Fruit fly (Drosophila melanogaster) whole organism, wandering third instar larva: ENCODE measurements around the gene ZnT77C.

Experiments
- Abd-B ChIP-seq: fragments of >200 bp; optimal IDR thresholded peaks from 2 replicates; lab custom pipeline; 2017; ENCODE audit warnings: missing biosample characterization, missing genetic modification characterization
- CG32264 ChIP-seq: fragments of 200-800 bp; sonication (Bioruptor generic); optimal IDR thresholded peaks from 2 replicates; lab custom pipeline; 2016; ENCODE audit warnings: missing biosample characterization, missing genetic modification characterization
- CrebA ChIP-seq: fragments of 200-800 bp; sonication (Bioruptor generic); optimal IDR thresholded peaks from 2 replicates; lab custom pipeline; 2016; ENCODE audit warnings: missing biosample characterization, mild to moderate bottlenecking, missing genetic modification characterization, borderline replicate concordance
- GATAd ChIP-seq: sonication (Bioruptor generic); optimal IDR thresholded peaks from 2 replicates; lab custom pipeline; 2016; ENCODE audit warnings: missing biosample characterization, missing genetic modification characterization
- HLH106 ChIP-seq: fragments of 200-800 bp; optimal IDR thresholded peaks from 3 replicates; lab custom pipeline; 2019; ENCODE audit warnings: missing biosample characterization, mild to moderate bottlenecking, missing genetic modification characterization, moderate library complexity
- Hnf4 ChIP-seq: fragments of 200-800 bp; sonication (Bioruptor generic); optimal IDR thresholded peaks from 2 replicates; lab custom pipeline; 2016; ENCODE audit warnings: missing biosample characterization, mild to moderate bottlenecking, missing genetic modification characterization
- Hr78 ChIP-seq: fragments of >200 bp; optimal IDR thresholded peaks from 2 replicates; lab custom pipeline; 2017; ENCODE audit warnings: missing biosample characterization, missing genetic modification characterization
- Hr83 ChIP-seq: fragments of 200-300 bp; sonication (Bioruptor generic); optimal IDR thresholded peaks from 2 replicates; lab custom pipeline; 2016; ENCODE audit warnings: missing biosample characterization, mild to moderate bottlenecking, missing genetic modification characterization, moderate library complexity; ENCODE audit not compliant: poor library complexity, severe bottlenecking
- Mio ChIP-seq: sonication (Bioruptor generic); optimal IDR thresholded peaks from 2 replicates; lab custom pipeline; 2016; ENCODE audit warnings: missing biosample characterization, missing genetic modification characterization
- Myc ChIP-seq: fragments of >200 bp; optimal IDR thresholded peaks from 2 replicates; lab custom pipeline; 2017
- N ChIP-seq: fragments of >200 bp; optimal IDR thresholded peaks from 2 replicates; lab custom pipeline; 2018; ENCODE audit warnings: missing biosample characterization, missing external identifiers, missing genetic modification characterization
- OdsH ChIP-seq: fragments of 200-800 bp; sonication (Bioruptor generic); optimal IDR thresholded peaks from 2 replicates; lab custom pipeline; 2016; ENCODE audit warnings: missing biosample characterization, mild to moderate bottlenecking, missing genetic modification characterization
- Rel ChIP-seq, 2 experiments: fragments of 200-800 bp; sonication (Bioruptor generic) in 1 of 2; optimal IDR thresholded peaks; 2 replicates in 1 of 2; 3 replicates in 1 of 2; lab custom pipeline; 2016 to 2019; ENCODE audit warnings: mild to moderate bottlenecking in 2 of 2, missing biosample characterization in 2 of 2, missing genetic modification characterization in 2 of 2, moderate library complexity in 1 of 2
- Sp1 ChIP-seq: fragments of 200-800 bp; sonication (Bioruptor generic); optimal IDR thresholded peaks from 3 replicates; lab custom pipeline; 2019; ENCODE audit warnings: missing biosample characterization, mild to moderate bottlenecking, missing genetic modification characterization, moderate library complexity
- Vsx2 ChIP-seq: fragments of 200-300, 225-300 bp; sonication (Bioruptor generic); optimal IDR thresholded peaks from 2 replicates; lab custom pipeline; 2018; ENCODE audit warnings: missing biosample characterization, missing genetic modification characterization; ENCODE audit not compliant: partially characterized antibody
- br ChIP-seq: fragments of 200-800 bp; sonication (Bioruptor generic); optimal IDR thresholded peaks from 2 replicates; lab custom pipeline; 2016; ENCODE audit warnings: missing biosample characterization, missing genetic modification characterization
- brk ChIP-seq: fragments of 200-800 bp; sonication (Bioruptor generic); optimal IDR thresholded peaks from 2 replicates; lab custom pipeline; 2016; ENCODE audit warnings: missing biosample characterization, mild to moderate bottlenecking, missing genetic modification characterization
- dl ChIP-seq, 2 experiments: fragments of 175-275, 200-275 bp in 1 of 2; fragments of 200-275 bp in 1 of 2; sonication (Bioruptor generic); optimal IDR thresholded peaks; lab custom pipeline; 2018; ENCODE audit warnings: mild to moderate bottlenecking in 2 of 2, missing biosample characterization in 2 of 2, missing genetic modification characterization in 2 of 2, moderate library complexity in 2 of 2; ENCODE audit not compliant: partially characterized antibody in 2 of 2, insufficient read depth in 1 of 2
- dmrt93B ChIP-seq: fragments of 200-800 bp; sonication (Bioruptor generic); optimal IDR thresholded peaks from 2 replicates; lab custom pipeline; 2018; ENCODE audit warnings: missing biosample characterization, mild to moderate bottlenecking, missing genetic modification characterization
- ey ChIP-seq: fragments of 200-800 bp; sonication (Bioruptor generic); optimal IDR thresholded peaks from 2 replicates; lab custom pipeline; 2016; ENCODE audit warnings: missing biosample characterization, missing genetic modification characterization
- foxo ChIP-seq, 2 experiments: fragments of 200-800 bp; sonication (Bioruptor generic); optimal IDR thresholded peaks; 2 replicates in 1 of 2; 3 replicates in 1 of 2; lab custom pipeline; 2016 to 2017; ENCODE audit warnings: missing biosample characterization in 2 of 2, missing genetic modification characterization in 2 of 2
- fru ChIP-seq: fragments of 200-800 bp; sonication (Bioruptor generic); optimal IDR thresholded peaks from 3 replicates; lab custom pipeline; 2016; ENCODE audit warnings: missing biosample characterization, mild to moderate bottlenecking, missing genetic modification characterization
- h ChIP-seq: fragments of 200-800 bp; sonication (Bioruptor generic); optimal IDR thresholded peaks from 3 replicates; lab custom pipeline; 2016; ENCODE audit warnings: missing biosample characterization, mild to moderate bottlenecking, missing genetic modification characterization
- jim ChIP-seq: fragments of 175-275, 200-325 bp; sonication (Bioruptor generic); optimal IDR thresholded peaks from 2 replicates; lab custom pipeline; 2016; ENCODE audit warnings: missing biosample characterization, mild to moderate bottlenecking, missing genetic modification characterization
- lola ChIP-seq: fragments of >200 bp; optimal IDR thresholded peaks from 2 replicates; lab custom pipeline; 2017; ENCODE audit warnings: missing biosample characterization, missing genetic modification characterization
- pan ChIP-seq: fragments of >200 bp; optimal IDR thresholded peaks from 2 replicates; lab custom pipeline; 2017
- psq ChIP-seq: fragments of 200-800 bp; sonication (Bioruptor generic); optimal IDR thresholded peaks from 3 replicates; lab custom pipeline; 2017; ENCODE audit warnings: missing biosample characterization, mild to moderate bottlenecking, missing genetic modification characterization, moderate library complexity
- rgr ChIP-seq: fragments of 200-800 bp; sonication (Bioruptor generic); optimal IDR thresholded peaks from 3 replicates; lab custom pipeline; 2016; ENCODE audit warnings: missing biosample characterization, mild to moderate bottlenecking, missing genetic modification characterization
- sage ChIP-seq: fragments of 200-800 bp; sonication (Bioruptor generic); optimal IDR thresholded peaks from 2 replicates; lab custom pipeline; 2016; ENCODE audit warnings: missing biosample characterization, mild to moderate bottlenecking, missing genetic modification characterization
- sv ChIP-seq: fragments of 200-800 bp; sonication (Bioruptor generic); optimal IDR thresholded peaks from 3 replicates; lab custom pipeline; 2016; ENCODE audit warnings: missing biosample characterization, missing genetic modification characterization
- tai ChIP-seq: sonication (Bioruptor generic); optimal IDR thresholded peaks from 2 replicates; lab custom pipeline; 2016; ENCODE audit warnings: missing biosample characterization, missing genetic modification characterization
- usp ChIP-seq: fragments of >200 bp; optimal IDR thresholded peaks from 2 replicates; lab custom pipeline; 2017; ENCODE audit warnings: missing biosample characterization, missing genetic modification characterization
- woc ChIP-seq: sonication (Bioruptor generic); optimal IDR thresholded peaks from 2 replicates; lab custom pipeline; 2016; ENCODE audit warnings: missing biosample characterization, mild to moderate bottlenecking, missing genetic modification characterization

ZnT77C gene

dm6 chr3L:20525743-20526142 lies 31.0 kb upstream of the ZnT77C start:
- TF ChIP-seq OdsH (GFP tag; lab: Kevin White, UChicago) (no peak), br (GFP tag; lab: Kevin White, UChicago) (no peak), psq (GFP tag; lab: Kevin White, UChicago) (no peak), Hnf4 (no peak), sage (GFP tag; lab: Kevin White, UChicago) (no peak), CrebA (GFP tag; lab: Kevin White, UChicago) (no peak), ey (GFP tag; lab: Kevin White, UChicago) (no peak), CG32264 (no peak), rgr (no peak), Sp1 (GFP tag; lab: Kevin White, UChicago) (no peak), Vsx2 (GFP tag; lab: Kevin White, UChicago) (no peak), Rel (GFP tag; optimal IDR thresholded peaks at IDR 0.05; lab: Kevin White, UChicago) (no peak), Rel (tag; optimal IDR thresholded peaks at IDR 0.05; lab: Kevin White, UChicago) (no peak), pan (lab: Kevin White, UChicago) (no peak), lola (GFP tag; lab: Kevin White, UChicago) (no peak), brk (GFP tag; lab: Kevin White, UChicago) (no peak), Hr83 (GFP tag; lab: Kevin White, UChicago) (no peak)

- TF ChIP-seq fru (GFP tag; lab: Kevin White, UChicago), result no peak
Observed at dm6 chr3L:20524409-20525010, 29.8 kb upstream of the ZnT77C start.

- TF ChIP-seq Hnf4, result peak; percentile 1
- no peak for TF ChIP-seq CG32264
- TF ChIP-seq sage (GFP tag; lab: Kevin White, UChicago), result no peak
- no peak for TF ChIP-seq usp (GFP tag; lab: Kevin White, UChicago)
- TF ChIP-seq jim (GFP tag; lab: Kevin White, UChicago), result no peak
- peak; percentile 40 for TF ChIP-seq psq (GFP tag; lab: Kevin White, UChicago)
- TF ChIP-seq ey (GFP tag; lab: Kevin White, UChicago), result peak; percentile 14
- peak in 1 of 2 experiments; percentile 21 for TF ChIP-seq foxo (GFP tag; optimal IDR thresholded peaks at IDR 0.05; lab: Kevin White, UChicago)
- TF ChIP-seq CrebA (GFP tag; lab: Kevin White, UChicago), result no peak
- TF ChIP-seq br (GFP tag; lab: Kevin White, UChicago), result no peak
- no peak for TF ChIP-seq Mio (GFP tag; lab: Kevin White, UChicago)
- TF ChIP-seq h (GFP tag; lab: Kevin White, UChicago), result peak; percentile 39
- no peak for TF ChIP-seq Abd-B (GFP tag; lab: Kevin White, UChicago)
- TF ChIP-seq tai, result no peak
- TF ChIP-seq Hr83 (GFP tag; lab: Kevin White, UChicago), result no peak
- peak; percentile 26 for TF ChIP-seq rgr
- TF ChIP-seq dmrt93B, result no peak
- no peak for TF ChIP-seq N (GFP tag; lab: Kevin White, UChicago)
- peak; percentile 7 for TF ChIP-seq HLH106 (tag; lab: Kevin White, UChicago)
- TF ChIP-seq Sp1 (GFP tag; lab: Kevin White, UChicago), result peak; percentile 31
- TF ChIP-seq Myc (lab: Kevin White, UChicago), result peak; percentile 75
- peak; percentile 53 for TF ChIP-seq woc (GFP tag; lab: Kevin White, UChicago)
- no peak for TF ChIP-seq dl (GFP tag; optimal IDR thresholded peaks at IDR 0.05; lab: Kevin White, UChicago; ENCODE audit: insufficient read depth in 1 of 2, partially characterized antibody in 2 of 2)
- no peak for TF ChIP-seq pan (lab: Kevin White, UChicago)
- no peak for TF ChIP-seq Rel (GFP tag; optimal IDR thresholded peaks at IDR 0.05; lab: Kevin White, UChicago)
- peak; percentile 72 for TF ChIP-seq Rel (tag; optimal IDR thresholded peaks at IDR 0.05; lab: Kevin White, UChicago)
- TF ChIP-seq brk (GFP tag; lab: Kevin White, UChicago), result peak; percentile 28
Observed at dm6 chr3L:20520687-20521169, 26.0 kb upstream of the ZnT77C start, which contains the start of the genes mTerf3 and CG5104. Gene mTerf3, minus strand, starts transcription at chr3L:20520772. Gene CG5104, plus strand, starts transcription at chr3L:20521009.

DNA sequence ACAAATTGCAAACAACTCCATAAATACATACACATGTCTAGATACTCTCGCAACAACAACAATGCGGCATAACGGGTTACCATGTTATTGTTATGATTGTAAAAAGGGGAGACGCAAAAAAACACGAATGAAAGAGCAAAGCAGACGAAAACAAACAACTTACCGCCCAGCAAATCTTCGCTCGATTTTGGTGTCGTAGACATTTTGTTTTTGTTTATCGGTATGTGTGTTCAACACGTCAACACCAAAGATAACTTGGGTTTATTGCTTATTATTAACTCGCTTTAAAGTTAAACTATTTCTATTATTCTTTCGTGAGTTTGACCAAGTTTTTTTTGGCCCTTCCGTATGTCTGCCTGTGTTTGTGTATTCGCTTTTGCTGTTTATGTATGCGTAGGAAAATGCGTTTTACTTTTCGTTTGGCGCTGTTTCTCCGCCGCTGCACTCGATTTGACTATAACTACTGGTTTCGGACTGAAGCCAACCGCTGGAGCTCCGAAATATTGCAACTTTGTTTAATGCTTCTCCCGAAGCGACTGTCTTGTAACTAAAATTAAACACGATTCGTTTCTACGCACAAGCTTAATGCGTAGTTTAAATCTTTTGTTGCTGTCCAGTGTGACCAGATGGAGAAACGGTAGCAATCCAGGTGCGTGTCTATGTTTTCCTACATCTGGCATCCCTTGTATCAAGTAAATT lies 24.2 kb upstream of the ZnT77C start, which contains the start of gene BNIP3:
Gene BNIP3, minus strand, starts transcription at position 589 of the 699 bp plus-strand sequence.
- TF ChIP-seq Mio (GFP tag; lab: Kevin White, UChicago) (no peak), Hr78 (no peak), Hnf4 (no peak), dl (GFP tag; optimal IDR thresholded peaks at IDR 0.05; lab: Kevin White, UChicago; ENCODE audit: insufficient read depth in 1 of 2, partially characterized antibody in 2 of 2) (peak in 1 of 2 experiments; percentile 21), Sp1 (GFP tag; lab: Kevin White, UChicago) (peak; percentile 32), fru (GFP tag; lab: Kevin White, UChicago) (peak; percentile 7), Hr83 (GFP tag; lab: Kevin White, UChicago) (peak; percentile 46), sage (GFP tag; lab: Kevin White, UChicago) (no peak), OdsH (GFP tag; lab: Kevin White, UChicago) (no peak), jim (GFP tag; lab: Kevin White, UChicago) (no peak), GATAd (no peak), br (GFP tag; lab: Kevin White, UChicago) (peak; percentile 17), lola (GFP tag; lab: Kevin White, UChicago) (no peak), psq (GFP tag; lab: Kevin White, UChicago) (peak; percentile 98), Rel (GFP tag; optimal IDR thresholded peaks at IDR 0.05; lab: Kevin White, UChicago) (no peak), Rel (tag; optimal IDR thresholded peaks at IDR 0.05; lab: Kevin White, UChicago) (peak; percentile 46), N (GFP tag; lab: Kevin White, UChicago) (no peak), sv (no peak), foxo (GFP tag; optimal IDR thresholded peaks at IDR 0.05; lab: Kevin White, UChicago) (no peak)
- TF ChIP-seq, all 38 proteins: peak for 7
